Worm (Caenorhabditis elegans) whole organism, L2 larva: ENCODE data around the gene K11D12.12.

ENCODE experiments used
- C34F6.9 ChIP-seq: fragments of 150-350 bp; optimal IDR thresholded peaks from 2 replicates; lab custom pipeline; 2014; ENCODE audit warnings: missing biosample characterization, missing genetic modification characterization
- F13H6.1 ChIP-seq: sonication (generic microtip); optimal IDR thresholded peaks from 2 replicates; lab custom pipeline; 2016; ENCODE audit warnings: missing genetic modification characterization, missing compliant biosample characterization
- R02D3.7 ChIP-seq: fragments of 150-350 bp; optimal IDR thresholded peaks from 2 replicates; lab custom pipeline; 2014; ENCODE audit warnings: missing biosample characterization, missing genetic modification characterization
- Y55F3AM.14 ChIP-seq: fragments of 200-800 bp; sonication (Bioruptor generic); optimal IDR thresholded peaks from 2 replicates; lab custom pipeline; 2018; ENCODE audit warnings: mild to moderate bottlenecking, missing genetic modification characterization, missing compliant biosample characterization
- ZK546.5 ChIP-seq: sonication (generic microtip); optimal IDR thresholded peaks from 2 replicates; lab custom pipeline; 2017; ENCODE audit warnings: missing biosample characterization, missing genetic modification characterization
- alr-1 ChIP-seq: fragments of 150-350 bp; optimal IDR thresholded peaks from 2 replicates; lab custom pipeline; 2014; ENCODE audit warnings: missing biosample characterization, missing genetic modification characterization
- aly-2 ChIP-seq: fragments of 150-350 bp; optimal IDR thresholded peaks from 2 replicates; lab custom pipeline; 2014; ENCODE audit warnings: missing biosample characterization, missing genetic modification characterization
- ama-1 ChIP-seq: fragments of 150-350 bp; optimal IDR thresholded peaks from 2 replicates; lab custom pipeline; 2018; ENCODE audit warnings: inconsistent platforms
- blmp-1 ChIP-seq: sonication (generic microtip); optimal IDR thresholded peaks from 2 replicates; lab custom pipeline; 2017; ENCODE audit warnings: missing genetic modification characterization, mild to moderate bottlenecking, missing compliant biosample characterization, antibody characterized with exemption, moderate library complexity; ENCODE audit not compliant: insufficient read depth
- ceh-16 ChIP-seq: fragments of 150-350 bp; optimal IDR thresholded peaks from 2 replicates; lab custom pipeline; 2014; ENCODE audit warnings: missing biosample characterization, missing genetic modification characterization
- crh-2 ChIP-seq: sonication (generic microtip); optimal IDR thresholded peaks from 2 replicates; lab custom pipeline; 2017; ENCODE audit warnings: missing biosample characterization, missing genetic modification characterization
- egl-27 ChIP-seq: sonication (generic microtip); optimal IDR thresholded peaks from 3 replicates; lab custom pipeline; 2017; ENCODE audit warnings: missing biosample characterization, missing genetic modification reagents, missing genetic modification characterization
- elt-1 ChIP-seq: fragments of 150-350 bp; optimal IDR thresholded peaks from 2 replicates; lab custom pipeline; 2014; ENCODE audit warnings: missing biosample characterization, missing genetic modification characterization
- elt-3 ChIP-seq: sonication (generic microtip); optimal IDR thresholded peaks from 2 replicates; lab custom pipeline; 2017; ENCODE audit warnings: missing biosample characterization, missing genetic modification characterization
- fos-1 ChIP-seq: fragments of 150-350 bp; optimal IDR thresholded peaks from 2 replicates; lab custom pipeline; 2014; ENCODE audit warnings: missing biosample characterization, missing genetic modification characterization
- gmeb-1 ChIP-seq: fragments of 150-350 bp; optimal IDR thresholded peaks from 2 replicates; lab custom pipeline; 2014; ENCODE audit warnings: missing biosample characterization, missing genetic modification characterization
- lin-11 ChIP-seq: fragments of 150-350 bp; sonication (generic microtip); optimal IDR thresholded peaks from 2 replicates; lab custom pipeline; 2014; ENCODE audit warnings: missing biosample characterization, missing genetic modification characterization, inconsistent platforms, mixed read lengths
- lin-39 ChIP-seq: fragments of 150-350 bp; optimal IDR thresholded peaks from 2 replicates; lab custom pipeline; 2014; ENCODE audit warnings: missing biosample characterization, missing genetic modification reagents, missing genetic modification characterization
- lsy-2 ChIP-seq, 2 experiments: fragments of 150-350 bp in 1 of 2; sonication (generic microtip) in 1 of 2; optimal IDR thresholded peaks; 2 replicates each; lab custom pipeline; 2014 to 2017; ENCODE audit warnings: missing biosample characterization in 2 of 2, missing genetic modification characterization in 2 of 2
- mbf-1 ChIP-seq: sonication (generic microtip); optimal IDR thresholded peaks from 2 replicates; lab custom pipeline; 2017; ENCODE audit warnings: missing biosample characterization, missing genetic modification characterization
- mdl-1 ChIP-seq, 2 experiments: fragments of 150-350 bp in 1 of 2; sonication (generic microtip) in 1 of 2; optimal IDR thresholded peaks; 2 replicates each; lab custom pipeline; 2017; ENCODE audit warnings: missing biosample characterization in 2 of 2, missing genetic modification characterization in 2 of 2
- nhr-11 ChIP-seq: fragments of 150-350 bp; optimal IDR thresholded peaks from 2 replicates; lab custom pipeline; 2014; ENCODE audit warnings: missing biosample characterization, missing genetic modification characterization
- nhr-129 ChIP-seq: fragments of 150-350 bp; optimal IDR thresholded peaks from 2 replicates; lab custom pipeline; 2014; ENCODE audit warnings: missing biosample characterization, missing genetic modification characterization
- nhr-21 ChIP-seq: fragments of 150-350 bp; optimal IDR thresholded peaks from 2 replicates; lab custom pipeline; 2014; ENCODE audit warnings: missing biosample characterization, missing genetic modification characterization
- nhr-23 ChIP-seq: fragments of 150-350 bp; optimal IDR thresholded peaks from 2 replicates; lab custom pipeline; 2014; ENCODE audit warnings: missing biosample characterization, missing genetic modification reagents, missing genetic modification characterization
- nhr-237 ChIP-seq: fragments of 150-350 bp; optimal IDR thresholded peaks from 2 replicates; lab custom pipeline; 2014; ENCODE audit warnings: missing biosample characterization, missing genetic modification characterization
- nhr-25 ChIP-seq: fragments of 150-350 bp; sonication (generic microtip); optimal IDR thresholded peaks from 3 replicates; lab custom pipeline; 2014; ENCODE audit warnings: missing biosample characterization, missing genetic modification characterization
- nhr-6 ChIP-seq: fragments of 150-350 bp; optimal IDR thresholded peaks from 2 replicates; lab custom pipeline; 2014; ENCODE audit warnings: missing biosample characterization, missing genetic modification characterization
- sem-4 ChIP-seq: fragments of 150-350 bp; optimal IDR thresholded peaks from 2 replicates; lab custom pipeline; 2014; ENCODE audit warnings: missing biosample characterization, missing genetic modification reagents, missing genetic modification characterization
- skn-1 ChIP-seq: sonication (generic microtip); optimal IDR thresholded peaks from 2 replicates; lab custom pipeline; 2017; ENCODE audit warnings: missing biosample characterization, missing genetic modification characterization
- sma-9 ChIP-seq, 2 experiments: fragments of 150-350 bp in 1 of 2; sonication (generic microtip) in 1 of 2; optimal IDR thresholded peaks; 2 replicates each; lab custom pipeline; 2014 to 2016; ENCODE audit warnings: missing genetic modification characterization in 2 of 2, mild to moderate bottlenecking in 1 of 2, missing biosample characterization in 1 of 2, missing compliant biosample characterization in 1 of 2, missing genetic modification reagents in 1 of 2, moderate library complexity in 1 of 2
- snpc-4 ChIP-seq: fragments of 150-350 bp; optimal IDR thresholded peaks from 2 replicates; lab custom pipeline; 2014; ENCODE audit warnings: missing biosample characterization, missing genetic modification characterization
- unc-39 ChIP-seq: fragments of 150-350 bp; optimal IDR thresholded peaks from 2 replicates; lab custom pipeline; 2014; ENCODE audit warnings: missing biosample characterization, missing genetic modification characterization
- unc-62 ChIP-seq: fragments of 150-350 bp; optimal IDR thresholded peaks from 2 replicates; lab custom pipeline; 2014; ENCODE audit warnings: missing biosample characterization, missing genetic modification reagents, missing genetic modification characterization
- ztf-1 ChIP-seq: fragments of 200-800 bp; sonication (Bioruptor generic); conservative IDR thresholded peaks from 2 replicates; pipeline ENCODE4 v1.3.6; 2022; ENCODE audit warnings: missing genetic modification characterization, missing compliant biosample characterization

The K11D12.12 gene

ce11 chrV:5031764-5032163 is 20.3 kb upstream of the K11D12.12 start:
- TF ChIP-seq Y55F3AM.14 (GFP tag; lab: Kevin White, UChicago), result no peak
- no peak for TF ChIP-seq alr-1 (tag; lab: Kevin White, UChicago)
- TF ChIP-seq F13H6.1 (tag; lab: Kevin White, UChicago), result no peak
- TF ChIP-seq ama-1 (lab: Kevin White, UChicago), result no peak
- no peak for TF ChIP-seq mdl-1 (tag; optimal IDR thresholded peaks at IDR 0.05; lab: Kevin White, UChicago)
- no peak for TF ChIP-seq nhr-21
- no peak for TF ChIP-seq egl-27 (tag; lab: Kevin White, UChicago)
- TF ChIP-seq unc-62 (GFP tag; lab: Kevin White, UChicago), result no peak
- TF ChIP-seq blmp-1 (tag; lab: Kevin White, UChicago), result no peak
- no peak for TF ChIP-seq nhr-25 (tag; lab: Kevin White, UChicago)
- TF ChIP-seq lin-11 (tag; lab: Kevin White, UChicago), result no peak
- no peak for TF ChIP-seq ZK546.5
- TF ChIP-seq elt-1 (tag; lab: Kevin White, UChicago), result no peak
- TF ChIP-seq sem-4 (tag; lab: Kevin White, UChicago), result no peak
- TF ChIP-seq unc-39 (tag; lab: Kevin White, UChicago), result no peak
- no peak for TF ChIP-seq lsy-2 (tag; optimal IDR thresholded peaks at IDR 0.05; lab: Kevin White, UChicago)
- no peak for TF ChIP-seq gmeb-1 (tag; lab: Kevin White, UChicago)
- no peak for TF ChIP-seq fos-1

- TF ChIP-seq mdl-1 (tag; optimal IDR thresholded peaks at IDR 0.05; lab: Kevin White, UChicago) (peak; percentile 53 to 62), F13H6.1 (tag; lab: Kevin White, UChicago) (peak; percentile 15), nhr-129 (tag; lab: Kevin White, UChicago) (peak; percentile 72), fos-1 (peak; percentile 24), alr-1 (tag; lab: Kevin White, UChicago) (no peak), nhr-25 (tag; lab: Kevin White, UChicago) (no peak), lin-11 (tag; lab: Kevin White, UChicago) (no peak), aly-2 (tag; lab: Kevin White, UChicago) (no peak), crh-2 (tag; lab: Kevin White, UChicago) (peak; percentile 13), C34F6.9 (no peak), skn-1 (tag; lab: Kevin White, UChicago) (no peak), ztf-1 (no peak), sma-9 (GFP tag; optimal IDR thresholded peaks at IDR 0.05; lab: Kevin White, UChicago) (peak; percentile 66), sma-9 (tag; optimal IDR thresholded peaks at IDR 0.05; lab: Kevin White, UChicago) (no peak), unc-62 (GFP tag; lab: Kevin White, UChicago) (no peak), nhr-21 (no peak), egl-27 (tag; lab: Kevin White, UChicago) (no peak), ceh-16 (tag; lab: Kevin White, UChicago) (no peak)
- TF ChIP-seq, all 48 proteins: peak for 6
Measured at ce11 chrV:5032176-5032575, 19.9 kb upstream of the K11D12.12 start.

- TF ChIP-seq nhr-11 (tag; lab: Kevin White, UChicago) (no peak), nhr-23 (tag; lab: Kevin White, UChicago) (no peak), snpc-4 (no peak), ama-1 (lab: Kevin White, UChicago) (no peak), elt-3 (tag; lab: Kevin White, UChicago) (no peak), lin-39 (tag; lab: Kevin White, UChicago) (no peak), elt-1 (tag; lab: Kevin White, UChicago) (no peak), Y55F3AM.14 (GFP tag; lab: Kevin White, UChicago) (no peak), C34F6.9 (no peak), fos-1 (no peak), R02D3.7 (tag; lab: Kevin White, UChicago) (no peak), nhr-6 (tag; lab: Kevin White, UChicago) (no peak)
- TF ChIP-seq, all 48 proteins: peak for 0
Measured at ce11 chrV:5033099-5033498, 19.0 kb upstream of the K11D12.12 start, which contains the start of gene K11D12.13. K11D12.13 (plus strand) TSS chrV:5033399.

- no peak for TF ChIP-seq nhr-237
- no peak for TF ChIP-seq ceh-16 (tag; lab: Kevin White, UChicago)
- TF ChIP-seq mbf-1 (tag; lab: Kevin White, UChicago), result no peak
- TF ChIP-seq blmp-1 (tag; lab: Kevin White, UChicago), result no peak
- TF ChIP-seq nhr-11 (tag; lab: Kevin White, UChicago), result no peak
- TF ChIP-seq F13H6.1 (tag; lab: Kevin White, UChicago), result no peak
- TF ChIP-seq egl-27 (tag; lab: Kevin White, UChicago), result no peak
- no peak for TF ChIP-seq nhr-21
- TF ChIP-seq ZK546.5, result no peak
- TF ChIP-seq elt-3 (tag; lab: Kevin White, UChicago), result no peak
- TF ChIP-seq nhr-6 (tag; lab: Kevin White, UChicago), result no peak
- TF ChIP-seq nhr-23 (tag; lab: Kevin White, UChicago), result no peak
- TF ChIP-seq C34F6.9, result no peak
- TF ChIP-seq elt-1 (tag; lab: Kevin White, UChicago), result no peak
- TF ChIP-seq Y55F3AM.14 (GFP tag; lab: Kevin White, UChicago), result no peak
- no peak for TF ChIP-seq unc-62 (GFP tag; lab: Kevin White, UChicago)
Measured at ce11 chrV:5035058-5035457, 17.0 kb upstream of the K11D12.12 start, which contains the start of gene K11D12.6. K11D12.6 (minus strand) TSS chrV:5035158.
